Fruit fly (Drosophila melanogaster): ENCODE measurements around the gene CG6621.
A peak's percentile ranks its signal among the peaks of the same experiment; 100 is the strongest.

CG6621 gene

DNA sequence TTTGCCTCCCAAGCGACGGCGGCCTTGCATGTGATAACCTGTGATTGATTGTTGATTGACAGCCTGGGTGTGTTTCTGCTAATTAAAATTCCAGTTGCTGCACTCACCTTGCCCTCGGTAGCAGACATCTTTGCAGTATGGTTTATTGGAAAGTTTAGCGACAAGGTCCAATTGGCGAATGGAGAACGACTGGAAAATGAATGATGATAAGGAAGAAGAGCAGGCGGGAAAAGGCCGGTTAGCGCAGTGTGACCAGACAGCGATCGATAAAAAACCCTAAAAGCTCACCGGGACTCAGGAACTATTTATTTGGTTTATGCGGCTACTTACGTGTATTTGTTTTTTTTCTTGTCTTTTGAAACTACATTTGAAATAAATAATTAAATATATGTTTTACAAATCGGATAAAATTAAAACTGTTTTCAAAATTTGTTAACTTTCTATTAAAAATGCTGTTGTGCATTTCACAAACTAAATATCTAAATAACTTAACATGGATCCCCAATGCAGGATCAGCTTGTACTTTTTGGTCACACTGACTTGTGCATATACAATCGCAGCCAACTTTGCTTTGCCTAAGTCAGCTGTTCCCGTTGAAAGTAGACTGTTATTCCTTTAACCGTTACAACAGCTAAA lies 21.1 kb downstream of the CG6621 start, which contains the start of gene Fdh (continued):
- TF ChIP-seq CG7745 (tag; optimal IDR thresholded peaks at IDR 0.05) (no peak), CG2875 (GFP tag; optimal IDR thresholded peaks at IDR 0.05) (no peak), NK7.1 (GFP tag; optimal IDR thresholded peaks at IDR 0.05) (no peak), Ada2b (GFP tag; IDR thresholded peaks at IDR 0.05) (no peak), Abd-B (GFP tag; optimal IDR thresholded peaks at IDR 0.05) (no peak), Trl (optimal IDR thresholded peaks at IDR 0.05) (no peak), Trl (GFP tag; optimal IDR thresholded peaks at IDR 0.05) (peak; percentile 45), CG2202 (tag; optimal IDR thresholded peaks at IDR 0.05) (no peak), Doc2 (GFP tag; IDR thresholded peaks at IDR 0.05) (no peak), Rx (GFP tag; IDR thresholded peaks at IDR 0.05) (no peak), CG34224 (GFP tag; IDR thresholded peaks at IDR 0.05; ENCODE audit: partially characterized antibody) (no peak), Myb (GFP tag; optimal IDR thresholded peaks at IDR 0.05) (peak; percentile 58), zf30C (GFP tag; optimal IDR thresholded peaks at IDR 0.05) (no peak), emc (GFP tag; optimal IDR thresholded peaks at IDR 0.05) (no peak), CG2199 (GFP tag; IDR thresholded peaks at IDR 0.05) (no peak), sens (GFP tag) (peak; percentile 80), D (optimal IDR thresholded peaks at IDR 0.05) (peak; percentile 3), D (GFP tag; optimal IDR thresholded peaks at IDR 0.05) (no peak), Asciz (GFP tag; optimal IDR thresholded peaks at IDR 0.05) (peak; percentile 64), CG11093 (GFP tag; IDR thresholded peaks at IDR 0.05) (no peak), CG1792 (GFP tag; optimal IDR thresholded peaks at IDR 0.05) (peak; percentile 10), Doc3 (GFP tag; IDR thresholded peaks at IDR 0.05; ENCODE audit: partially characterized antibody) (no peak), HLH54F (GFP tag; optimal IDR thresholded peaks at IDR 0.05) (no peak), Taf1 (GFP tag; IDR thresholded peaks at IDR 0.05) (no peak), jigr1 (GFP tag; IDR thresholded peaks at IDR 0.05) (no peak), yki (optimal IDR thresholded peaks at IDR 0.05) (no peak), CTCF (GFP tag; optimal IDR thresholded peaks at IDR 0.05) (no peak), CG12942 (GFP tag; optimal IDR thresholded peaks at IDR 0.05) (peak; percentile 4), CG8924 (tag; optimal IDR thresholded peaks at IDR 0.05) (peak; percentile 54), CG12744 (GFP tag; optimal IDR thresholded peaks at IDR 0.05) (no peak), CG18011 (GFP tag; optimal IDR thresholded peaks at IDR 0.05) (peak; percentile 8), Awh (GFP tag; IDR thresholded peaks at IDR 0.05) (no peak), esg (GFP tag; conservative IDR thresholded peaks at IDR 0.05) (no peak), CG42726 (GFP tag; IDR thresholded peaks at IDR 0.05; ENCODE audit: partially characterized antibody) (no peak), CG2120 (GFP tag; optimal IDR thresholded peaks at IDR 0.05) (peak; percentile 46), CG12299 (tag; optimal IDR thresholded peaks at IDR 0.05) (peak; percentile 31), Dip2 (GFP tag; IDR thresholded peaks at IDR 0.05) (no peak), pum (GFP tag; optimal IDR thresholded peaks at IDR 0.05) (no peak), CG13894 (tag; optimal IDR thresholded peaks at IDR 0.05) (peak; percentile 7), fd64A (GFP tag; optimal IDR thresholded peaks at IDR 0.05) (peak; percentile 36), Deaf1 (tag; optimal IDR thresholded peaks at IDR 0.05) (no peak), D19B (GFP tag; optimal IDR thresholded peaks at IDR 0.05) (no peak), gsb (GFP tag; IDR thresholded peaks at IDR 0.05) (no peak), CG4282 (GFP tag; optimal IDR thresholded peaks at IDR 0.05) (no peak), CG3281 (GFP tag; optimal IDR thresholded peaks at IDR 0.05) (peak; percentile 54), Ets97D (GFP tag; optimal IDR thresholded peaks at IDR 0.05) (peak; percentile 95), CG10959 (GFP tag; IDR thresholded peaks at IDR 0.05) (no peak), CG4707 (GFP tag; optimal IDR thresholded peaks at IDR 0.05) (no peak), CG18764 (GFP tag; optimal IDR thresholded peaks at IDR 0.05) (peak; percentile 27), ap (GFP tag; IDR thresholded peaks at IDR 0.05) (no peak), unpg (GFP tag; optimal IDR thresholded peaks at IDR 0.05) (peak; percentile 54), Aef1 (GFP tag; IDR thresholded peaks at IDR 0.05) (no peak), CG1529 (GFP tag; optimal IDR thresholded peaks at IDR 0.05) (peak; percentile 44)
